Worm (Caenorhabditis elegans): ENCODE data around the gene C07D10.6.

DNA sequence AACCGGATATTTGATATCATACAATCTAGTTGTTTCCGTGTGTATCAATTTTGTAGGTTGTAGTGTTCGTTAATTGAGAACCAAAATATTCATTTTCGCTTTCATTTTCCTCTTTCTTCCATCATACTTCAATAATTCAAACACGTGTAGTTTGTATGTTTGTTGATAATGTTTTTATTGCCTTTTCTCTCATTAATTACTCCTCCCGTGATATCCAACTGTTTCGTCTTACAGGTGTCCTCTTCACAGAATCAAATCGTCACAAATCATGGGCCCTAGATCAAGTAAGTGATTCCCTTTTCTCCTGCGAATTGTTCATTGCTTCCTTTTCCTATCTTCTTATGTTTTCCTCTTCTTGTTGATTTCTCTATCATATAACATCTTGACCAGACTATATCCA lies 40.1 kb upstream of the C07D10.6 start, which contains the start of gene nhr-21:
- no peak for TF ChIP-seq flt-1 (GFP tag; IDR thresholded peaks at IDR 0.05)
- no peak for TF ChIP-seq aly-1 (tag; optimal IDR thresholded peaks at IDR 0.05)
- TF ChIP-seq hnd-1 (tag; optimal IDR thresholded peaks at IDR 0.05) = no peak
- no peak for TF ChIP-seq sea-1 (GFP tag; conservative IDR thresholded peaks at IDR 0.05)
- TF ChIP-seq ama-1 (optimal IDR thresholded peaks at IDR 0.05) = no peak

All from whole organism, early embryonic.